Fruit fly (Drosophila melanogaster) whole organism, larva: ENCODE measurements around the gene CG42676.
A peak's percentile ranks its signal among the peaks of the same experiment; 100 is the strongest.

ENCODE experiments used
- noc ChIP-seq: fragments of 200-800 bp; sonication (Bioruptor generic); optimal IDR thresholded peaks from 3 replicates; lab custom pipeline; 2019; ENCODE audit warnings: missing biosample characterization, mild to moderate bottlenecking, missing genetic modification characterization, moderate library complexity

Gene CG42676

dm6 chr3L:1798649-1799048 is 4.3 kb upstream of the CG42676 start, which contains the start of gene Patj:
Gene Patj (plus strand): TSS chr3L:1798803.
- no peak for TF ChIP-seq noc

dm6 chr3L:1808631-1809030 is 5.7 kb downstream of the CG42676 start:
- TF ChIP-seq noc, result peak; percentile 42

- no peak for TF ChIP-seq noc
Observed at dm6 chr3L:1810288-1810687, 7.4 kb downstream of the CG42676 start, which contains the start of gene GV1. Gene GV1 (plus strand): TSS chr3L:1810588.

dm6 chr3L:1816614-1817013 is 13.7 kb downstream of the CG42676 start:
- no peak for TF ChIP-seq noc

- no peak for TF ChIP-seq noc
Observed at dm6 chr3L:1817405-1817804, 14.5 kb downstream of the CG42676 start.

- TF ChIP-seq noc, result no peak
Observed at dm6 chr3L:1818834-1819233, 15.9 kb downstream of the CG42676 start.

- TF ChIP-seq noc, result no peak
Observed at dm6 chr3L:1821140-1821539, 18.2 kb downstream of the CG42676 start.

- no peak for TF ChIP-seq noc
Observed at dm6 chr3L:1822365-1822764, 19.5 kb downstream of the CG42676 start.

- no peak for TF ChIP-seq noc
Observed at dm6 chr3L:1827809-1828371, 25.0 kb downstream of the CG42676 start.

- TF ChIP-seq noc, result no peak
Observed at dm6 chr3L:1829539-1829938, 26.6 kb downstream of the CG42676 start.

- no peak for TF ChIP-seq noc
Observed at dm6 chr3L:1831753-1832268, 28.9 kb downstream of the CG42676 start, which contains the start of gene Cpr62Ba. Gene Cpr62Ba (minus strand): TSS chr3L:1831783.

- TF ChIP-seq noc, result no peak
Observed at dm6 chr3L:1835064-1835463, 32.2 kb downstream of the CG42676 start, which contains the start of gene Cpr62Bb. Gene Cpr62Bb (minus strand): TSS chr3L:1835164.

- no peak for TF ChIP-seq noc
Observed at dm6 chr3L:1841984-1842383, 39.1 kb downstream of the CG42676 start, which contains the start of gene Cpr62Bc. Gene Cpr62Bc (minus strand): TSS chr3L:1842084.

- TF ChIP-seq noc, result no peak
Observed at dm6 chr3L:1844600-1844999, 41.7 kb downstream of the CG42676 start.

dm6 chr3L:1850498-1850897 is 47.6 kb downstream of the CG42676 start:
- no peak for TF ChIP-seq noc

dm6 chr3L:1853277-1853676 is 50.4 kb downstream of the CG42676 start:
- no peak for TF ChIP-seq noc

dm6 chr3L:1855491-1855890 is 52.6 kb downstream of the CG42676 start, which contains the start of gene CNMa:
Gene CNMa (minus strand): TSS chr3L:1855591.
- no peak for TF ChIP-seq noc
